Worm (Caenorhabditis elegans) whole organism, young adult: ENCODE results near the gene mocs-1.

Experiments
- B0019.2 ChIP-seq: fragments of 200-800 bp; sonication (Bioruptor generic); conservative IDR thresholded peaks from 2 replicates; pipeline ENCODE4 v1.3.6; 2022; ENCODE audit warnings: missing genetic modification reagents, missing genetic modification characterization, missing compliant biosample characterization
- Y95B8A.8 ChIP-seq: fragments of 200-800 bp; sonication (Bioruptor generic); IDR thresholded peaks from 2 replicates; pipeline ENCODE4 v1.3.6; 2022; ENCODE audit warnings: missing genetic modification reagents, missing genetic modification characterization, missing compliant biosample characterization
- bed-1 ChIP-seq: fragments of 200-800 bp; sonication (Bioruptor generic); IDR thresholded peaks from 2 replicates; pipeline ENCODE4 v1.3.6; 2022; ENCODE audit warnings: missing genetic modification reagents, missing genetic modification characterization, missing compliant biosample characterization
- cebp-1 ChIP-seq, 2 experiments: fragments of 200-800 bp in 1 of 2; sonication (Bioruptor generic) in 1 of 2; sonication (generic microtip) in 1 of 2; IDR thresholded peaks in 1 of 2; optimal IDR thresholded peaks in 1 of 2; 2 replicates each; pipeline versions ENCODE4 v1.3.6 to Lab custom; 2017 to 2022; ENCODE audit warnings: missing compliant biosample characterization in 2 of 2, missing genetic modification characterization in 2 of 2, mild to moderate bottlenecking in 1 of 2, missing genetic modification reagents in 1 of 2, moderate library complexity in 1 of 2
- fkh-3 ChIP-seq: sonication (generic microtip); optimal IDR thresholded peaks from 2 replicates; lab custom pipeline; 2016; ENCODE audit warnings: mild to moderate bottlenecking, missing genetic modification characterization, missing compliant biosample characterization
- pha-4 ChIP-seq: fragments of 150-350 bp; sonication (generic microtip); optimal IDR thresholded peaks from 2 replicates; lab custom pipeline; 2014; ENCODE audit warnings: missing biosample characterization, missing genetic modification reagents, missing genetic modification characterization

DNA sequence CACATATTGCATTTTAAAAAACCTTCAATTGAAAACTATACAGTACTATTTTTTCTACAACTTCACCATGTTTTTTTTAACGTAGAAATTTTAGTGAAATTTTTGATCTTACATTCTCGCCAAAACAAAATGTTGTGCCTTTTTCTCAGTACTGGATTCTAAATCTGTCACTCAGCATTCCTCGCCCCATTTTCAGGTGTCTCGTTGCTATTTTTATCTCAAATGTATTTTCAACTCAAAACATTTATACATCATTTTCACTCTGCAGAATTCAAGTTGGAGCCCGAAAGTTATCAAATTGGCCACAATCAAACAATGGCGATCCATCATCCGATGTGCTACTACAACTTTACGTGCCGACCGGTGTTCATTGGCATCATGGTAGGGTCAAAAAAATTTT lies 25.4 kb upstream of the mocs-1 start, which contains the start of gene sprr-1:
- TF ChIP-seq cebp-1 (GFP tag; IDR thresholded peaks at IDR 0.05; lab: Robert Waterston, UW): no peak
- no peak for TF ChIP-seq cebp-1 (tag; optimal IDR thresholded peaks at IDR 0.05; lab: Kevin White, UChicago)
- no peak for TF ChIP-seq bed-1
- no peak for TF ChIP-seq pha-4 (tag; lab: Kevin White, UChicago)
- TF ChIP-seq B0019.2 (GFP tag; lab: Robert Waterston, UW): no peak
- TF ChIP-seq Y95B8A.8: no peak
- no peak for TF ChIP-seq fkh-3 (tag; lab: Kevin White, UChicago)
